Fruit fly (Drosophila melanogaster) whole organism, pupa: Measurements from ENCODE around the gene fz4.

Experiments
- CG10348 ChIP-seq: fragments of 200-800 bp; sonication (Bioruptor generic); IDR thresholded peaks from 2 replicates; pipeline ENCODE4 v1.3.6; 2022; ENCODE audit warnings: missing biosample characterization, missing genetic modification characterization
- CG17806 ChIP-seq: fragments of 200-800 bp; sonication (Bioruptor generic); optimal IDR thresholded peaks from 2 replicates; lab custom pipeline; 2018; ENCODE audit warnings: missing biosample characterization, mild to moderate bottlenecking, missing genetic modification characterization, moderate library complexity
- CG8159 ChIP-seq: fragments of 200-800 bp; sonication (Bioruptor generic); optimal IDR thresholded peaks from 3 replicates; lab custom pipeline; 2018; ENCODE audit warnings: missing biosample characterization, mild to moderate bottlenecking, missing genetic modification characterization, moderate library complexity
- EcR ChIP-seq: fragments of 200-800 bp; sonication (Bioruptor generic); optimal IDR thresholded peaks from 3 replicates; lab custom pipeline; 2019; ENCODE audit warnings: missing biosample characterization, missing genetic modification characterization, mild to moderate bottlenecking, moderate library complexity, missing genetic modification reagents
- Pif1B ChIP-seq: fragments of 200-800 bp; sonication (Bioruptor generic); optimal IDR thresholded peaks from 3 replicates; lab custom pipeline; 2016; ENCODE audit warnings: missing biosample characterization, missing genetic modification characterization

DNA sequence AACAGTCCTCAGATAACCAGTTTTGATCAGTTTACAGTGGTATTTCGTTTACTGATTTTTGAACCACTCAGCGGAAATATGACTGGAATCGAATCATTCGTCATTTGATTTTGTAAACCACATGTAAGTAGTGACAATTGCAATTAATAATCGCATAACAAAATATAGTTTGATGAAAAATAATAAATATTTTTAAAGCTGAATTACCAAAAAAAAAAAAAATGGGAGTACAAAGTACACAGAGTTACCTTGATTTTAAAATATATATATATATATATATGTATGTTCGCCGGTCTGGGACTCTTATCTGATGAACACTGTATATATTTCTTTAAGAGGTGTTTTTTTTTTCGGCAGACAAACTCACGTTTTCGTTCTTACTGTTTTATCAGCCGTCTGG lies 42.9 kb downstream of the fz4 start:
- no peak for TF ChIP-seq EcR (GFP tag; lab: Kevin White, UChicago)
- TF ChIP-seq CG8159 (tag; lab: Kevin White, UChicago) = no peak
- TF ChIP-seq Pif1B (GFP tag; lab: Kevin White, UChicago) = no peak
- no peak for TF ChIP-seq CG10348 (GFP tag; lab: Robert Waterston, UW)
- no peak for TF ChIP-seq CG17806 (tag; lab: Kevin White, UChicago)
